Worm (Caenorhabditis elegans) whole organism, L4 larva: Measurements from ENCODE around the gene sru-7.

Source experiments
- F44E2.7 ChIP-seq: fragments of 200-800 bp; sonication (Bioruptor generic); IDR thresholded peaks from 2 replicates; pipeline ENCODE4 v2.1.2; 2022; ENCODE audit warnings: missing genetic modification characterization, missing compliant biosample characterization
- T20F7.1 ChIP-seq: fragments of 200-800 bp; sonication (Bioruptor generic); optimal IDR thresholded peaks from 2 replicates; lab custom pipeline; 2018; ENCODE audit warnings: mild to moderate bottlenecking, missing genetic modification characterization, missing compliant biosample characterization
- T26A8.4 ChIP-seq: fragments of 200-800 bp; sonication (Bioruptor generic); IDR thresholded peaks from 2 replicates; pipeline ENCODE4 v1.3.6; 2022; ENCODE audit warnings: missing genetic modification characterization, missing compliant biosample characterization
- ZK337.2 ChIP-seq: fragments of 200-800 bp; sonication (Bioruptor generic); IDR thresholded peaks from 2 replicates; pipeline ENCODE4 v1.3.6; 2022; ENCODE audit warnings: missing genetic modification reagents, missing genetic modification characterization, missing compliant biosample characterization
- attf-4 ChIP-seq: sonication (generic microtip); optimal IDR thresholded peaks from 3 replicates; lab custom pipeline; 2017; ENCODE audit warnings: missing biosample characterization, missing genetic modification characterization
- ceh-20 ChIP-seq: fragments of 200-800 bp; sonication (Bioruptor generic); IDR thresholded peaks from 2 replicates; pipeline ENCODE4 v1.3.6; 2022; ENCODE audit warnings: missing genetic modification reagents, missing genetic modification characterization, missing compliant biosample characterization
- ceh-62 ChIP-seq: sonication (generic microtip); optimal IDR thresholded peaks from 2 replicates; lab custom pipeline; 2017; ENCODE audit warnings: missing biosample characterization, missing genetic modification characterization
- cey-2 ChIP-seq: sonication (generic microtip); optimal IDR thresholded peaks from 3 replicates; lab custom pipeline; 2017; ENCODE audit warnings: missing genetic modification characterization, mild to moderate bottlenecking, missing compliant biosample characterization, antibody characterized with exemption, borderline replicate concordance; ENCODE audit not compliant: insufficient read depth
- daf-16 ChIP-seq, 3 experiments: sonication (generic microtip); optimal IDR thresholded peaks; 2 replicates each; lab custom pipeline; 2016 to 2017; ENCODE audit warnings: missing genetic modification characterization in 3 of 3, missing genetic modification reagents in 3 of 3, mild to moderate bottlenecking in 2 of 3, missing compliant biosample characterization in 2 of 3, missing biosample characterization in 1 of 3, moderate library complexity in 1 of 3
- dmd-6 ChIP-seq: fragments of 200-800 bp; sonication (Bioruptor generic); IDR thresholded peaks from 2 replicates; pipeline ENCODE4 v1.3.6; 2022; ENCODE audit warnings: missing genetic modification reagents, missing genetic modification characterization, missing compliant biosample characterization
- dpl-1 ChIP-seq: fragments of 150-350 bp; optimal IDR thresholded peaks from 2 replicates; lab custom pipeline; 2014; ENCODE audit warnings: missing biosample characterization, missing genetic modification reagents, missing genetic modification characterization
- dve-1 ChIP-seq: sonication (generic microtip); optimal IDR thresholded peaks from 2 replicates; lab custom pipeline; 2017; ENCODE audit warnings: antibody characterized with exemption, mild to moderate bottlenecking, missing genetic modification characterization, missing compliant biosample characterization; ENCODE audit not compliant: insufficient read depth
- gei-8 ChIP-seq: fragments of 200-800 bp; sonication (Bioruptor generic); optimal IDR thresholded peaks from 2 replicates; lab custom pipeline; 2018; ENCODE audit warnings: mild to moderate bottlenecking, missing genetic modification characterization, missing compliant biosample characterization
- hif-1 ChIP-seq, 2 experiments: sonication (generic microtip); optimal IDR thresholded peaks; 2 replicates each; lab custom pipeline; 2016 to 2017; ENCODE audit warnings: missing compliant biosample characterization in 2 of 2, missing genetic modification characterization in 2 of 2, missing genetic modification reagents in 2 of 2, missing genotype in 2 of 2, mild to moderate bottlenecking in 1 of 2
- hlh-11 ChIP-seq: fragments of 200-800 bp; sonication (Bioruptor generic); optimal IDR thresholded peaks from 2 replicates; lab custom pipeline; 2018; ENCODE audit warnings: mild to moderate bottlenecking, missing genetic modification characterization, missing compliant biosample characterization
- hlh-30 ChIP-seq: sonication (generic microtip); optimal IDR thresholded peaks from 2 replicates; lab custom pipeline; 2017; ENCODE audit warnings: antibody characterized with exemption, mild to moderate bottlenecking, missing genetic modification characterization, missing compliant biosample characterization; ENCODE audit not compliant: insufficient read depth
- hmg-1.1 ChIP-seq: fragments of 200-800 bp; sonication (Bioruptor generic); IDR thresholded peaks from 2 replicates; pipeline ENCODE4 v1.3.6; 2022; ENCODE audit warnings: missing genetic modification reagents, missing genetic modification characterization, missing compliant biosample characterization
- jun-1 ChIP-seq: fragments of 150-350 bp; optimal IDR thresholded peaks from 2 replicates; lab custom pipeline; 2014; ENCODE audit warnings: missing biosample characterization, missing genetic modification reagents, missing genetic modification characterization
- lin-1 ChIP-seq: fragments of 200-800 bp; sonication (Bioruptor generic); IDR thresholded peaks from 2 replicates; pipeline ENCODE4 v1.3.6; 2022; ENCODE audit warnings: missing genetic modification reagents, missing genetic modification characterization, missing compliant biosample characterization
- lin-39 ChIP-seq: fragments of 150-350 bp; optimal IDR thresholded peaks from 2 replicates; lab custom pipeline; 2014; ENCODE audit warnings: missing biosample characterization, missing genetic modification reagents, missing genetic modification characterization
- lsy-2 ChIP-seq, 2 experiments: fragments of 150-350 bp in 1 of 2; sonication (generic microtip) in 1 of 2; optimal IDR thresholded peaks; 2 replicates each; lab custom pipeline; 2014 to 2017; ENCODE audit warnings: missing biosample characterization in 2 of 2, missing genetic modification characterization in 2 of 2
- madf-9 ChIP-seq: fragments of 200-800 bp; sonication (Bioruptor generic); conservative IDR thresholded peaks from 2 replicates; pipeline ENCODE4 v1.3.6; 2022; ENCODE audit warnings: missing genetic modification reagents, missing genetic modification characterization, missing compliant biosample characterization
- mdl-1 ChIP-seq, 2 experiments: fragments of 150-350 bp in 1 of 2; sonication (generic microtip) in 1 of 2; optimal IDR thresholded peaks; 2 replicates each; lab custom pipeline; 2014 to 2017; ENCODE audit warnings: missing biosample characterization in 2 of 2, missing genetic modification characterization in 2 of 2
- mep-1 ChIP-seq: fragments of 150-350 bp; sonication (generic microtip); optimal IDR thresholded peaks from 3 replicates; lab custom pipeline; 2014; ENCODE audit warnings: missing biosample characterization, missing genetic modification characterization
- mes-2 ChIP-seq: sonication (generic microtip); optimal IDR thresholded peaks from 2 replicates; lab custom pipeline; 2016; ENCODE audit warnings: missing genotype, mild to moderate bottlenecking, missing genetic modification characterization, missing compliant biosample characterization; ENCODE audit not compliant: poor library complexity, severe bottlenecking
- mxl-2 ChIP-seq: fragments of 200-800 bp; sonication (Bioruptor generic); conservative IDR thresholded peaks from 2 replicates; pipeline ENCODE4 v1.3.6; 2022; ENCODE audit warnings: missing genetic modification reagents, missing genetic modification characterization, missing compliant biosample characterization
- mxl-3 ChIP-seq: fragments of 200-800 bp; sonication (Bioruptor generic); optimal IDR thresholded peaks from 2 replicates; lab custom pipeline; 2018; ENCODE audit warnings: mild to moderate bottlenecking, missing genetic modification characterization, missing compliant biosample characterization
- nhr-10 ChIP-seq: fragments of 150-350 bp; optimal IDR thresholded peaks from 2 replicates; lab custom pipeline; 2014; ENCODE audit warnings: missing biosample characterization, missing genetic modification characterization
- nhr-237 ChIP-seq: sonication (generic microtip); optimal IDR thresholded peaks from 2 replicates; lab custom pipeline; 2017; ENCODE audit warnings: missing biosample characterization, missing genetic modification characterization
- nhr-25 ChIP-seq: sonication (generic microtip); optimal IDR thresholded peaks from 2 replicates; lab custom pipeline; 2017; ENCODE audit warnings: missing genetic modification characterization, mild to moderate bottlenecking, missing compliant biosample characterization, antibody characterized with exemption, moderate library complexity, borderline replicate concordance; ENCODE audit not compliant: insufficient read depth
- nhr-28 ChIP-seq: fragments of 150-350 bp; optimal IDR thresholded peaks from 2 replicates; lab custom pipeline; 2014; ENCODE audit warnings: missing biosample characterization, missing genetic modification characterization
- nhr-48 ChIP-seq: sonication (generic microtip); optimal IDR thresholded peaks from 2 replicates; lab custom pipeline; 2016; ENCODE audit warnings: mild to moderate bottlenecking, missing genetic modification characterization, missing compliant biosample characterization
- nhr-76 ChIP-seq: fragments of 150-350 bp; optimal IDR thresholded peaks from 2 replicates; lab custom pipeline; 2014; ENCODE audit warnings: missing biosample characterization, missing genetic modification characterization
- pha-4 ChIP-seq, 2 experiments: fragments of 150-350 bp in 1 of 2; fragments of 200-800 bp in 1 of 2; sonication (Bioruptor generic) in 1 of 2; IDR thresholded peaks in 1 of 2; optimal IDR thresholded peaks in 1 of 2; 2 replicates each; pipeline versions ENCODE4 v1.3.6 to Lab custom; 2014 to 2022; ENCODE audit warnings: missing genetic modification characterization in 2 of 2, missing genetic modification reagents in 2 of 2, missing biosample characterization in 1 of 2, missing compliant biosample characterization in 1 of 2
- php-3 ChIP-seq: fragments of 200-800 bp; sonication (Bioruptor generic); IDR thresholded peaks from 2 replicates; pipeline ENCODE4 v1.3.6; 2022; ENCODE audit warnings: missing genetic modification reagents, missing genetic modification characterization, missing compliant biosample characterization
- pqm-1 ChIP-seq: sonication (generic microtip); optimal IDR thresholded peaks from 2 replicates; lab custom pipeline; 2017; ENCODE audit warnings: missing biosample characterization, missing genetic modification characterization
- skn-1 ChIP-seq: fragments of 150-350 bp; optimal IDR thresholded peaks from 2 replicates; lab custom pipeline; 2014; ENCODE audit warnings: missing biosample characterization, missing genetic modification characterization
- snpc-4 ChIP-seq: fragments of 150-350 bp; optimal IDR thresholded peaks from 2 replicates; lab custom pipeline; 2014; ENCODE audit warnings: missing biosample characterization, missing genetic modification characterization
- tra-1 ChIP-seq: fragments of 200-800 bp; sonication (Bioruptor generic); IDR thresholded peaks from 2 replicates; pipeline ENCODE4 v1.3.6; 2022; ENCODE audit warnings: missing genetic modification reagents, missing genetic modification characterization, missing compliant biosample characterization
- unc-39 ChIP-seq: sonication (generic microtip); optimal IDR thresholded peaks from 2 replicates; lab custom pipeline; 2017; ENCODE audit warnings: missing biosample characterization, missing genetic modification characterization
- unc-62 ChIP-seq, 3 experiments: fragments of 150-350 bp in 1 of 3; sonication (generic microtip); optimal IDR thresholded peaks in 2 of 3; peaks in 1 of 3; 1 replicate in 1 of 3; 2 replicates in 2 of 3; lab custom pipeline; 2014 to 2017; ENCODE audit warnings: missing biosample characterization in 3 of 3, missing genetic modification characterization in 3 of 3, missing genetic modification reagents in 3 of 3, missing genotype in 1 of 3

The sru-7 gene

ce11 chrIV:8532796-8533195 lies 40.5 kb downstream of the sru-7 start (continued):
- TF ChIP-seq lin-1, result 0 out of 2 replicates have a peak, but pooled peaks have one; percentile 14
- peak; percentile 41 for TF ChIP-seq nhr-28

DNA sequence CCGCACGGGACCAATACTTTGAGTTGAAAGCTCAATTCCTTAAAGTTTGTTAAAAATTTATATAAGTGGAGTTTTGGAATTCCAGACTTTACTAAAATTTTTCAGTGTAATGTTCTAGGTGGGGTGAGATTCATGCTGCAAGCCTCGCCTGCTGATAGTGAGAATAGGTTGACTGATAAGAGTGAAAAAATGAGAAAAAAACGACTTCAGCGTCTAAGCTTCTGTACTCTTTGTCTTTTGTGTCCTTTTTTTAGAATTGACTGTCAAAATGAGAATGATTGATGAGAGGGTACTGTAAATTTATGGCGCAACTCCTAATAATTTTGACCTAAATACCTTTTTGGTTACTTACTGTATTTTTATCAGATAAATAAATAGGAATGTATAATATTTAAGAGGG lies 41.8 kb downstream of the sru-7 start:
- TF ChIP-seq daf-16 (GFP tag; optimal IDR thresholded peaks at IDR 0.05; lab: Kevin White, UChicago), result no peak
- peak; percentile 24 for TF ChIP-seq daf-16 (tag; optimal IDR thresholded peaks at IDR 0.05; lab: Kevin White, UChicago)
- TF ChIP-seq dmd-6 (GFP tag; lab: Robert Waterston, UW), result peak; percentile 53
- TF ChIP-seq hlh-11, result peak; percentile 61
- TF ChIP-seq dve-1 (tag; lab: Kevin White, UChicago), result peak; percentile 51
- TF ChIP-seq ceh-20 (GFP tag; lab: Robert Waterston, UW), result peak; percentile 82
- peak; percentile 81 for TF ChIP-seq pqm-1
- TF ChIP-seq unc-39 (tag; lab: Kevin White, UChicago), result no peak
- TF ChIP-seq lsy-2 (tag; optimal IDR thresholded peaks at IDR 0.05; lab: Kevin White, UChicago), result peak in 1 of 2 experiments; percentile 17
- TF ChIP-seq php-3 (GFP tag; lab: Robert Waterston, UW), result peak; percentile 84
- TF ChIP-seq T20F7.1 (GFP tag; lab: Kevin White, UChicago), result no peak
- TF ChIP-seq madf-9, result no peak
- 0 out of 2 replicates have a peak, but pooled peaks have one; percentile 60 for TF ChIP-seq tra-1 (GFP tag; lab: Robert Waterston, UW)
- peak; percentile 32 for TF ChIP-seq hlh-30 (tag; lab: Kevin White, UChicago)
- TF ChIP-seq ZK337.2 (GFP tag; lab: Robert Waterston, UW), result no peak

- no peak for TF ChIP-seq snpc-4
- peak; percentile 69 for TF ChIP-seq nhr-76
- no peak for TF ChIP-seq lin-39 (tag; lab: Kevin White, UChicago)
- no peak for TF ChIP-seq skn-1 (tag; lab: Kevin White, UChicago)
- TF ChIP-seq hif-1 (tag; optimal IDR thresholded peaks at IDR 0.05; lab: Kevin White, UChicago), result peak in 1 of 2 experiments; percentile 54
- no peak for TF ChIP-seq jun-1
- TF ChIP-seq mes-2 (tag; lab: Kevin White, UChicago), result peak; percentile 2
- TF ChIP-seq unc-62 (GFP tag; optimal IDR thresholded peaks at IDR 0.05 in 1 of 2; lab: Kevin White, UChicago), result peak in 1 of 2 experiments; percentile 71
- TF ChIP-seq unc-62 (tag; optimal IDR thresholded peaks at IDR 0.05; lab: Kevin White, UChicago), result no peak
- TF ChIP-seq T26A8.4 (GFP tag; lab: Robert Waterston, UW), result peak; percentile 19; the same call in 1 of the 2 replicates
- peak; percentile 42 for TF ChIP-seq hmg-1.1
- no peak for TF ChIP-seq pha-4 (GFP tag; IDR thresholded peaks at IDR 0.05; lab: Robert Waterston, UW)
- TF ChIP-seq pha-4 (tag; optimal IDR thresholded peaks at IDR 0.05; lab: Kevin White, UChicago), result no peak
- TF ChIP-seq F44E2.7 (GFP tag; lab: Robert Waterston, UW), result no peak
- no peak for TF ChIP-seq nhr-10 (tag; lab: Kevin White, UChicago)
- TF ChIP-seq php-3 (GFP tag; lab: Robert Waterston, UW), result 0 out of 2 replicates have a peak, but pooled peaks have one; percentile 12
- no peak for TF ChIP-seq attf-4 (tag; lab: Kevin White, UChicago)
- no peak for TF ChIP-seq nhr-237 (tag; lab: Kevin White, UChicago)
- peak in 1 of 2 experiments; percentile 85 for TF ChIP-seq lsy-2 (tag; optimal IDR thresholded peaks at IDR 0.05; lab: Kevin White, UChicago)
- TF ChIP-seq dmd-6 (GFP tag; lab: Robert Waterston, UW), result peak; percentile 91
- peak; percentile 72 for TF ChIP-seq ceh-20 (GFP tag; lab: Robert Waterston, UW)
- peak; percentile 80 for TF ChIP-seq nhr-28
- peak; percentile 88 for TF ChIP-seq nhr-48 (tag; lab: Kevin White, UChicago)
- no peak for TF ChIP-seq nhr-25
- peak; percentile 92 for TF ChIP-seq cey-2 (tag; lab: Kevin White, UChicago)
- TF ChIP-seq hlh-11, result peak; percentile 91
- peak; percentile 78 to 88 for TF ChIP-seq mdl-1 (tag; optimal IDR thresholded peaks at IDR 0.05; lab: Kevin White, UChicago)
- peak in 1 of 2 experiments; percentile 28 for TF ChIP-seq daf-16 (GFP tag; optimal IDR thresholded peaks at IDR 0.05; lab: Kevin White, UChicago)
- TF ChIP-seq daf-16 (tag; optimal IDR thresholded peaks at IDR 0.05; lab: Kevin White, UChicago), result peak; percentile 83
- TF ChIP-seq mxl-3, result peak; percentile 64
- TF ChIP-seq mep-1 (tag; lab: Kevin White, UChicago), result peak; percentile 54
- TF ChIP-seq dpl-1 (GFP tag; lab: Kevin White, UChicago), result peak; percentile 8
- TF ChIP-seq tra-1 (GFP tag; lab: Robert Waterston, UW), result peak; percentile 40; the same call in 1 of the 2 replicates
- TF ChIP-seq mxl-2, result peak; percentile 80
- no peak for TF ChIP-seq unc-39 (tag; lab: Kevin White, UChicago)
- TF ChIP-seq ceh-62 (tag; lab: Kevin White, UChicago), result no peak
- peak; percentile 8 for TF ChIP-seq gei-8 (GFP tag; lab: Kevin White, UChicago)
- TF ChIP-seq dve-1 (tag; lab: Kevin White, UChicago), result peak; percentile 87
- TF ChIP-seq pqm-1, result peak; percentile 35
These were observed 42.7 kb downstream of the sru-7 start for ce11 chrIV:8534997-8535414.
